Worm (Caenorhabditis elegans) whole organism, L3 larva: ENCODE results near the gene clc-1.
A peak's percentile ranks its signal among the peaks of the same experiment; 100 is the strongest.

Source experiments
- elt-2 ChIP-seq: sonication (generic microtip); optimal IDR thresholded peaks from 2 replicates; lab custom pipeline; 2016; ENCODE audit warnings: missing genetic modification reagents, mild to moderate bottlenecking, missing genetic modification characterization, missing compliant biosample characterization
- elt-3 ChIP-seq, 3 experiments: fragments of 150-350 bp in 1 of 3; sonication (generic microtip) in 2 of 3; optimal IDR thresholded peaks; 2 replicates in 2 of 3; 4 replicates in 1 of 3; lab custom pipeline; 2014 to 2017; ENCODE audit warnings: missing biosample characterization in 3 of 3, missing genetic modification characterization in 3 of 3
- fos-1 ChIP-seq: fragments of 150-350 bp; optimal IDR thresholded peaks from 2 replicates; lab custom pipeline; 2014; ENCODE audit warnings: missing biosample characterization, missing genetic modification characterization
- lin-39 ChIP-seq: fragments of 150-350 bp; optimal IDR thresholded peaks from 2 replicates; lab custom pipeline; 2018; ENCODE audit warnings: missing biosample characterization, missing genetic modification reagents, missing genetic modification characterization
- nhr-28 ChIP-seq: fragments of 150-350 bp; optimal IDR thresholded peaks from 2 replicates; lab custom pipeline; 2014; ENCODE audit warnings: missing biosample characterization, missing genetic modification characterization
- pha-4 ChIP-seq: fragments of 150-350 bp; optimal IDR thresholded peaks from 2 replicates; lab custom pipeline; 2014; ENCODE audit warnings: missing biosample characterization, missing genetic modification reagents, missing genetic modification characterization
- zag-1 ChIP-seq: fragments of 150-350 bp; optimal IDR thresholded peaks from 2 replicates; lab custom pipeline; 2014; ENCODE audit warnings: missing biosample characterization, missing genetic modification characterization
- ztf-4 ChIP-seq: fragments of 150-350 bp; optimal IDR thresholded peaks from 2 replicates; lab custom pipeline; 2014; ENCODE audit warnings: missing biosample characterization, missing genetic modification characterization

DNA sequence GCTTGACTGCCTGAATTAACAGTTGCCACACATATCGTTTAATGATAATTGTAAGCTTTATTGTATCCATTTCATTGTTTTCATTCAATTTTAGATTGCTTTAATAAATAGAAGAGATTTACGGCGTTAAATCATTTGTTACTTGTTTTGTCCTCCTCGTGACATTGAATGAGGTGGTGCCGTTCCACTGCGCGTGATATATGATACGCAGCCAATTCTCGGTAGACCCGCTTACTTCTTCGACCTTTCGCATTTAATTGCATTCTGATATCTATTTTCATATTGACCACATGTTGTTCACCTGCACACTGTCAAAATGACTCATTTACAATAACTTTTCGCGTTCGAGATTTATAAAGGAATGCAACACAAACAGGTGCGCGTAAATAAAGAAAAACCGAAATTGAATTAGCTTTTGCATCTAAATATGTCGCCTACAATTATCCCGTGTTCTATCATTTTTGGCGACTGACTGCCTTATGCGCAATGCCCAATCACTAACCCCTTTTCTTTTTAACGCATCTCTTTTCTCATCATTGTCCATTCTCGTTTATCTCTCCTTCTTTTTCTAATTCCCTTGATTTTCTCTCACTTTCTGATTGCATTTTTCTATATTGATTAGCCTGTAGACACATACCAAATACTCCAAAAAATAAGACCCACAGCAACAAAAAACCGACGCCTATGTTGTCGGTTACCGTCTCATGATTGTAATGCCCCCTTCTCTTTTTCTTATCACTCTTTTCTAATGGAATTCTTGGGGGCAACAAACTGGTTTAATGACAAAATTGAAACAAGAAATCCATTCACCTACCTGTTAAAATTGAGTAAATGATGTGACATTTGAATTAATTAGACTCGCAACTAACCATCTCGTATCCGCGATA is 32.6 kb upstream of the clc-1 start:
- TF ChIP-seq pha-4: no peak
- TF ChIP-seq elt-3 (tag; optimal IDR thresholded peaks at IDR 0.05; lab: Kevin White, UChicago): peak in 1 of 3 experiments; percentile 50
- no peak for TF ChIP-seq elt-2 (tag; lab: Kevin White, UChicago)
- no peak for TF ChIP-seq zag-1
- no peak for TF ChIP-seq nhr-28 (tag; lab: Kevin White, UChicago)
- no peak for TF ChIP-seq ztf-4 (tag; lab: Kevin White, UChicago)
- TF ChIP-seq fos-1: no peak
- TF ChIP-seq lin-39 (tag; lab: Kevin White, UChicago): no peak
